Fruit fly (Drosophila melanogaster) whole organism, wandering third instar larva: ENCODE results near the gene PMCA.

ENCODE experiments used
- Abd-B ChIP-seq: fragments of >200 bp; optimal IDR thresholded peaks from 2 replicates; lab custom pipeline; 2017; ENCODE audit warnings: missing biosample characterization, missing genetic modification characterization
- CG32264 ChIP-seq: fragments of 200-800 bp; sonication (Bioruptor generic); optimal IDR thresholded peaks from 2 replicates; lab custom pipeline; 2016; ENCODE audit warnings: missing biosample characterization, missing genetic modification characterization
- CG9705 ChIP-seq: fragments of 200-800 bp; sonication (Bioruptor generic); optimal IDR thresholded peaks from 2 replicates; lab custom pipeline; 2018; ENCODE audit warnings: missing biosample characterization, mild to moderate bottlenecking, missing genetic modification characterization
- CrebA ChIP-seq: fragments of 200-800 bp; sonication (Bioruptor generic); optimal IDR thresholded peaks from 2 replicates; lab custom pipeline; 2016; ENCODE audit warnings: missing biosample characterization, mild to moderate bottlenecking, missing genetic modification characterization, borderline replicate concordance
- Dfd ChIP-seq: fragments of >200 bp; optimal IDR thresholded peaks from 2 replicates; lab custom pipeline; 2017; ENCODE audit warnings: missing biosample characterization, missing genetic modification characterization
- Dif ChIP-seq: fragments of 200-275, 200-300 bp; sonication (Bioruptor generic); optimal IDR thresholded peaks from 2 replicates; lab custom pipeline; 2018; ENCODE audit warnings: missing biosample characterization, missing genetic modification characterization; ENCODE audit not compliant: partially characterized antibody
- GATAd ChIP-seq: sonication (Bioruptor generic); optimal IDR thresholded peaks from 2 replicates; lab custom pipeline; 2016; ENCODE audit warnings: missing biosample characterization, missing genetic modification characterization
- HLH106 ChIP-seq: fragments of 200-800 bp; optimal IDR thresholded peaks from 3 replicates; lab custom pipeline; 2019; ENCODE audit warnings: missing biosample characterization, mild to moderate bottlenecking, missing genetic modification characterization, moderate library complexity
- Hnf4 ChIP-seq: fragments of 200-800 bp; sonication (Bioruptor generic); optimal IDR thresholded peaks from 2 replicates; lab custom pipeline; 2016; ENCODE audit warnings: missing biosample characterization, mild to moderate bottlenecking, missing genetic modification characterization
- Hr78 ChIP-seq: fragments of >200 bp; optimal IDR thresholded peaks from 2 replicates; lab custom pipeline; 2017; ENCODE audit warnings: missing biosample characterization, missing genetic modification characterization
- Hr83 ChIP-seq: fragments of 200-300 bp; sonication (Bioruptor generic); optimal IDR thresholded peaks from 2 replicates; lab custom pipeline; 2016; ENCODE audit warnings: missing biosample characterization, mild to moderate bottlenecking, missing genetic modification characterization, moderate library complexity; ENCODE audit not compliant: poor library complexity, severe bottlenecking
- Jra ChIP-seq: sonication (Bioruptor generic); optimal IDR thresholded peaks from 2 replicates; lab custom pipeline; 2016; ENCODE audit warnings: missing biosample characterization, missing genetic modification characterization
- Mio ChIP-seq: sonication (Bioruptor generic); optimal IDR thresholded peaks from 2 replicates; lab custom pipeline; 2016; ENCODE audit warnings: missing biosample characterization, missing genetic modification characterization
- Myc ChIP-seq: fragments of >200 bp; optimal IDR thresholded peaks from 2 replicates; lab custom pipeline; 2017
- N ChIP-seq: fragments of >200 bp; optimal IDR thresholded peaks from 2 replicates; lab custom pipeline; 2018; ENCODE audit warnings: missing biosample characterization, missing external identifiers, missing genetic modification characterization
- OdsH ChIP-seq: fragments of 200-800 bp; sonication (Bioruptor generic); optimal IDR thresholded peaks from 2 replicates; lab custom pipeline; 2016; ENCODE audit warnings: missing biosample characterization, mild to moderate bottlenecking, missing genetic modification characterization
- Rel ChIP-seq, 2 experiments: fragments of 200-800 bp; sonication (Bioruptor generic) in 1 of 2; optimal IDR thresholded peaks; 2 replicates in 1 of 2; 3 replicates in 1 of 2; lab custom pipeline; 2016 to 2019; ENCODE audit warnings: mild to moderate bottlenecking in 2 of 2, missing biosample characterization in 2 of 2, missing genetic modification characterization in 2 of 2, moderate library complexity in 1 of 2
- Sp1 ChIP-seq: fragments of 200-800 bp; sonication (Bioruptor generic); optimal IDR thresholded peaks from 3 replicates; lab custom pipeline; 2019; ENCODE audit warnings: missing biosample characterization, mild to moderate bottlenecking, missing genetic modification characterization, moderate library complexity
- Vsx2 ChIP-seq: fragments of 200-300, 225-300 bp; sonication (Bioruptor generic); optimal IDR thresholded peaks from 2 replicates; lab custom pipeline; 2018; ENCODE audit warnings: missing biosample characterization, missing genetic modification characterization; ENCODE audit not compliant: partially characterized antibody
- br ChIP-seq: fragments of 200-800 bp; sonication (Bioruptor generic); optimal IDR thresholded peaks from 2 replicates; lab custom pipeline; 2016; ENCODE audit warnings: missing biosample characterization, missing genetic modification characterization
- brk ChIP-seq: fragments of 200-800 bp; sonication (Bioruptor generic); optimal IDR thresholded peaks from 2 replicates; lab custom pipeline; 2016; ENCODE audit warnings: missing biosample characterization, mild to moderate bottlenecking, missing genetic modification characterization
- dl ChIP-seq, 2 experiments: fragments of 175-275, 200-275 bp in 1 of 2; fragments of 200-275 bp in 1 of 2; sonication (Bioruptor generic); optimal IDR thresholded peaks; lab custom pipeline; 2018; ENCODE audit warnings: mild to moderate bottlenecking in 2 of 2, missing biosample characterization in 2 of 2, missing genetic modification characterization in 2 of 2, moderate library complexity in 2 of 2; ENCODE audit not compliant: partially characterized antibody in 2 of 2, insufficient read depth in 1 of 2
- dmrt93B ChIP-seq: fragments of 200-800 bp; sonication (Bioruptor generic); optimal IDR thresholded peaks from 2 replicates; lab custom pipeline; 2018; ENCODE audit warnings: missing biosample characterization, mild to moderate bottlenecking, missing genetic modification characterization
- dsf ChIP-seq: sonication (Bioruptor generic); optimal IDR thresholded peaks from 2 replicates; lab custom pipeline; 2016; ENCODE audit warnings: missing biosample characterization, missing genetic modification characterization, borderline replicate concordance
- ey ChIP-seq: fragments of 200-800 bp; sonication (Bioruptor generic); optimal IDR thresholded peaks from 2 replicates; lab custom pipeline; 2016; ENCODE audit warnings: missing biosample characterization, missing genetic modification characterization
- foxo ChIP-seq, 2 experiments: fragments of 200-800 bp; sonication (Bioruptor generic); optimal IDR thresholded peaks; 2 replicates in 1 of 2; 3 replicates in 1 of 2; lab custom pipeline; 2016 to 2017; ENCODE audit warnings: missing biosample characterization in 2 of 2, missing genetic modification characterization in 2 of 2
- fru ChIP-seq: fragments of 200-800 bp; sonication (Bioruptor generic); optimal IDR thresholded peaks from 3 replicates; lab custom pipeline; 2016; ENCODE audit warnings: missing biosample characterization, mild to moderate bottlenecking, missing genetic modification characterization
- h ChIP-seq: fragments of 200-800 bp; sonication (Bioruptor generic); optimal IDR thresholded peaks from 3 replicates; lab custom pipeline; 2016; ENCODE audit warnings: missing biosample characterization, mild to moderate bottlenecking, missing genetic modification characterization
- jim ChIP-seq: fragments of 175-275, 200-325 bp; sonication (Bioruptor generic); optimal IDR thresholded peaks from 2 replicates; lab custom pipeline; 2016; ENCODE audit warnings: missing biosample characterization, mild to moderate bottlenecking, missing genetic modification characterization
- lola ChIP-seq: fragments of >200 bp; optimal IDR thresholded peaks from 2 replicates; lab custom pipeline; 2017; ENCODE audit warnings: missing biosample characterization, missing genetic modification characterization
- pan ChIP-seq: fragments of >200 bp; optimal IDR thresholded peaks from 2 replicates; lab custom pipeline; 2017
- psq ChIP-seq: fragments of 200-800 bp; sonication (Bioruptor generic); optimal IDR thresholded peaks from 3 replicates; lab custom pipeline; 2017; ENCODE audit warnings: missing biosample characterization, mild to moderate bottlenecking, missing genetic modification characterization, moderate library complexity
- rgr ChIP-seq: fragments of 200-800 bp; sonication (Bioruptor generic); optimal IDR thresholded peaks from 3 replicates; lab custom pipeline; 2016; ENCODE audit warnings: missing biosample characterization, mild to moderate bottlenecking, missing genetic modification characterization
- sage ChIP-seq: fragments of 200-800 bp; sonication (Bioruptor generic); optimal IDR thresholded peaks from 2 replicates; lab custom pipeline; 2016; ENCODE audit warnings: missing biosample characterization, mild to moderate bottlenecking, missing genetic modification characterization
- sv ChIP-seq: fragments of 200-800 bp; sonication (Bioruptor generic); optimal IDR thresholded peaks from 3 replicates; lab custom pipeline; 2016; ENCODE audit warnings: missing biosample characterization, missing genetic modification characterization
- tai ChIP-seq: sonication (Bioruptor generic); optimal IDR thresholded peaks from 2 replicates; lab custom pipeline; 2016; ENCODE audit warnings: missing biosample characterization, missing genetic modification characterization
- usp ChIP-seq: fragments of >200 bp; optimal IDR thresholded peaks from 2 replicates; lab custom pipeline; 2017; ENCODE audit warnings: missing biosample characterization, missing genetic modification characterization
- woc ChIP-seq: sonication (Bioruptor generic); optimal IDR thresholded peaks from 2 replicates; lab custom pipeline; 2016; ENCODE audit warnings: missing biosample characterization, mild to moderate bottlenecking, missing genetic modification characterization

PMCA gene

dm6 chr4:358093-358929, at the start of gene PMCA:
Gene PMCA, minus strand, starts transcription at chr4:358917.
- TF ChIP-seq fru (GFP tag; lab: Kevin White, UChicago): no peak
- TF ChIP-seq CG32264 (GFP tag; lab: Kevin White, UChicago): no peak
- no peak for TF ChIP-seq Hr83
- TF ChIP-seq brk (GFP tag; lab: Kevin White, UChicago): peak; percentile 28
- peak; percentile 20 for TF ChIP-seq woc (GFP tag; lab: Kevin White, UChicago)
- no peak for TF ChIP-seq Dif
- TF ChIP-seq pan: no peak
- no peak for TF ChIP-seq dl (GFP tag; optimal IDR thresholded peaks at IDR 0.05; lab: Kevin White, UChicago; ENCODE audit: insufficient read depth in 1 of 2, partially characterized antibody in 2 of 2)

DNA sequence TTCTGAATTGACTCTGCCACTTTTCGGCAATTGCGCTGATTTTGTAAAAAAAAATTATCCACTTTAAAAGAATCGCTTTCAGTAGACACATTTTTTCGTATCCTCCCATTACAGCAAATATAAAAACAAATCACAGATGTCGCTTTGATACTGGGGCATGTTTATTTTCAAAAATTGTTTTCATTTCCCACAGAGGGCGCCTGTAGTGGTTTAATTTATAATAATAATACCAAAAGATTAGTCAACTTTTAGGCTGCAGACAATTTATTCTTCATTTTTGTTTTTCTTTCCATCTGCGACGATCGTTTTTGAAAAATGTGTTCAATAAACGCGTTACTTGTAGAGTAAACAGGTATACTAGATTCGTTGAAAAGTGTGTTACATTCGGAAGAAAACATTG, 48.1 kb upstream of the PMCA start:
- TF ChIP-seq Rel (GFP tag; optimal IDR thresholded peaks at IDR 0.05; lab: Kevin White, UChicago): no peak
- TF ChIP-seq Rel (tag; optimal IDR thresholded peaks at IDR 0.05; lab: Kevin White, UChicago): no peak
- no peak for TF ChIP-seq N (GFP tag; lab: Kevin White, UChicago)
- no peak for TF ChIP-seq psq
- TF ChIP-seq h: peak; percentile 9
- no peak for TF ChIP-seq GATAd (GFP tag; lab: Kevin White, UChicago)
- peak; percentile 25 for TF ChIP-seq brk (GFP tag; lab: Kevin White, UChicago)
- peak; percentile 55 for TF ChIP-seq tai (GFP tag; lab: Kevin White, UChicago)
- TF ChIP-seq sage (GFP tag; lab: Kevin White, UChicago): no peak
- no peak for TF ChIP-seq HLH106 (tag; lab: Kevin White, UChicago)
- no peak for TF ChIP-seq Hr78 (GFP tag; lab: Kevin White, UChicago)
- no peak for TF ChIP-seq Dif
- no peak for TF ChIP-seq CrebA (GFP tag; lab: Kevin White, UChicago)
- no peak for TF ChIP-seq dl (GFP tag; optimal IDR thresholded peaks at IDR 0.05; lab: Kevin White, UChicago; ENCODE audit: insufficient read depth in 1 of 2, partially characterized antibody in 2 of 2)
- peak; percentile 31 for TF ChIP-seq Hnf4
- no peak for TF ChIP-seq woc (GFP tag; lab: Kevin White, UChicago)
- peak; percentile 26 for TF ChIP-seq sv (GFP tag; lab: Kevin White, UChicago)
- peak; percentile 24 for TF ChIP-seq fru (GFP tag; lab: Kevin White, UChicago)
- TF ChIP-seq Dfd (GFP tag; lab: Kevin White, UChicago): no peak
- peak in 1 of 2 experiments; percentile 15 for TF ChIP-seq foxo (GFP tag; optimal IDR thresholded peaks at IDR 0.05; lab: Kevin White, UChicago)
- TF ChIP-seq OdsH (GFP tag; lab: Kevin White, UChicago): peak; percentile 25
- peak; percentile 42 for TF ChIP-seq rgr (GFP tag; lab: Kevin White, UChicago)
- peak; percentile 29 for TF ChIP-seq Hr83
- no peak for TF ChIP-seq dsf (GFP tag; lab: Kevin White, UChicago)
- TF ChIP-seq pan: no peak
- TF ChIP-seq CG9705 (GFP tag; lab: Kevin White, UChicago): no peak
- no peak for TF ChIP-seq Sp1 (GFP tag; lab: Kevin White, UChicago)
- TF ChIP-seq ey (GFP tag; lab: Kevin White, UChicago): no peak
- TF ChIP-seq jim: no peak
- TF ChIP-seq usp: no peak
- TF ChIP-seq Mio (GFP tag; lab: Kevin White, UChicago): no peak
- no peak for TF ChIP-seq Abd-B (GFP tag; lab: Kevin White, UChicago)
- TF ChIP-seq Myc (lab: Kevin White, UChicago): peak; percentile 62
- no peak for TF ChIP-seq dmrt93B
- no peak for TF ChIP-seq br (GFP tag; lab: Kevin White, UChicago)
- peak; percentile 43 for TF ChIP-seq Vsx2 (GFP tag; lab: Kevin White, UChicago)
- no peak for TF ChIP-seq CG32264 (GFP tag; lab: Kevin White, UChicago)
- no peak for TF ChIP-seq lola (GFP tag; lab: Kevin White, UChicago)
- TF ChIP-seq Jra: no peak
